Worm (Caenorhabditis elegans) whole organism, L4 larva: ENCODE results near the gene nhr-46.

Experiments used
- F10B5.3 ChIP-seq: sonication (generic microtip); optimal IDR thresholded peaks from 2 replicates; lab custom pipeline; 2016; ENCODE audit warnings: mild to moderate bottlenecking, missing genetic modification characterization, missing compliant biosample characterization
- F37D6.2 ChIP-seq: sonication (generic microtip); optimal IDR thresholded peaks from 2 replicates; lab custom pipeline; 2016; ENCODE audit warnings: mild to moderate bottlenecking, missing genetic modification characterization, missing compliant biosample characterization
- F44E2.7 ChIP-seq: fragments of 200-800 bp; sonication (Bioruptor generic); IDR thresholded peaks from 2 replicates; pipeline ENCODE4 v2.1.2; 2022; ENCODE audit warnings: missing genetic modification characterization, missing compliant biosample characterization
- Y5F2A.4 ChIP-seq: fragments of 200-800 bp; sonication (Bioruptor generic); optimal IDR thresholded peaks from 2 replicates; lab custom pipeline; 2018; ENCODE audit warnings: mild to moderate bottlenecking, missing genetic modification characterization, missing compliant biosample characterization
- ZK546.5 ChIP-seq, 2 experiments: sonication (generic microtip); optimal IDR thresholded peaks; 2 replicates each; lab custom pipeline; 2017; ENCODE audit warnings: missing biosample characterization in 2 of 2, missing genetic modification characterization in 2 of 2
- aly-2 ChIP-seq: sonication (generic microtip); optimal IDR thresholded peaks from 2 replicates; lab custom pipeline; 2018; ENCODE audit warnings: missing biosample characterization, missing genetic modification characterization
- ama-1 ChIP-seq: fragments of 150-350 bp; optimal IDR thresholded peaks from 2 replicates; lab custom pipeline; 2014; ENCODE audit warnings: inconsistent platforms, mixed read lengths
- ceh-28 ChIP-seq: fragments of 150-350 bp; optimal IDR thresholded peaks from 2 replicates; lab custom pipeline; 2014; ENCODE audit warnings: missing biosample characterization, missing genetic modification reagents, missing genetic modification characterization
- ceh-62 ChIP-seq: sonication (generic microtip); optimal IDR thresholded peaks from 2 replicates; lab custom pipeline; 2017; ENCODE audit warnings: missing biosample characterization, missing genetic modification characterization
- cey-2 ChIP-seq: sonication (generic microtip); optimal IDR thresholded peaks from 3 replicates; lab custom pipeline; 2017; ENCODE audit warnings: missing genetic modification characterization, mild to moderate bottlenecking, missing compliant biosample characterization, antibody characterized with exemption, borderline replicate concordance; ENCODE audit not compliant: insufficient read depth
- daf-16 ChIP-seq, 3 experiments: sonication (generic microtip); optimal IDR thresholded peaks; 2 replicates each; lab custom pipeline; 2016 to 2017; ENCODE audit warnings: missing genetic modification characterization in 3 of 3, missing genetic modification reagents in 3 of 3, mild to moderate bottlenecking in 2 of 3, missing compliant biosample characterization in 2 of 3, missing biosample characterization in 1 of 3, moderate library complexity in 1 of 3
- dmd-6 ChIP-seq: fragments of 200-800 bp; sonication (Bioruptor generic); IDR thresholded peaks from 2 replicates; pipeline ENCODE4 v1.3.6; 2022; ENCODE audit warnings: missing genetic modification reagents, missing genetic modification characterization, missing compliant biosample characterization
- dve-1 ChIP-seq: sonication (generic microtip); optimal IDR thresholded peaks from 2 replicates; lab custom pipeline; 2017; ENCODE audit warnings: antibody characterized with exemption, mild to moderate bottlenecking, missing genetic modification characterization, missing compliant biosample characterization; ENCODE audit not compliant: insufficient read depth
- egl-27 ChIP-seq: sonication (generic microtip); optimal IDR thresholded peaks from 3 replicates; lab custom pipeline; 2017; ENCODE audit warnings: missing biosample characterization, missing genetic modification reagents, missing genetic modification characterization
- fkh-10 ChIP-seq: fragments of 150-350 bp; optimal IDR thresholded peaks from 2 replicates; lab custom pipeline; 2014; ENCODE audit warnings: missing biosample characterization, missing genetic modification reagents, missing genetic modification characterization
- gei-8 ChIP-seq: fragments of 200-800 bp; sonication (Bioruptor generic); optimal IDR thresholded peaks from 2 replicates; lab custom pipeline; 2018; ENCODE audit warnings: mild to moderate bottlenecking, missing genetic modification characterization, missing compliant biosample characterization
- hif-1 ChIP-seq, 2 experiments: sonication (generic microtip); optimal IDR thresholded peaks; 2 replicates each; lab custom pipeline; 2016 to 2017; ENCODE audit warnings: missing compliant biosample characterization in 2 of 2, missing genetic modification characterization in 2 of 2, missing genetic modification reagents in 2 of 2, missing genotype in 2 of 2, mild to moderate bottlenecking in 1 of 2
- hlh-11 ChIP-seq: fragments of 200-800 bp; sonication (Bioruptor generic); optimal IDR thresholded peaks from 2 replicates; lab custom pipeline; 2018; ENCODE audit warnings: mild to moderate bottlenecking, missing genetic modification characterization, missing compliant biosample characterization
- hlh-30 ChIP-seq: sonication (generic microtip); optimal IDR thresholded peaks from 2 replicates; lab custom pipeline; 2017; ENCODE audit warnings: antibody characterized with exemption, mild to moderate bottlenecking, missing genetic modification characterization, missing compliant biosample characterization; ENCODE audit not compliant: insufficient read depth
- lim-7 ChIP-seq: fragments of 200-800 bp; sonication (Bioruptor generic); IDR thresholded peaks from 2 replicates; pipeline ENCODE4 v1.3.6; 2022; ENCODE audit warnings: missing genetic modification characterization, missing compliant biosample characterization
- lin-13 ChIP-seq: fragments of 150-350 bp; optimal IDR thresholded peaks from 2 replicates; lab custom pipeline; 2014; ENCODE audit warnings: missing biosample characterization, missing genetic modification reagents, missing genetic modification characterization
- lin-38 ChIP-seq: fragments of 200-800 bp; sonication (Bioruptor generic); IDR thresholded peaks from 2 replicates; pipeline ENCODE4 v1.3.6; 2022; ENCODE audit warnings: missing genetic modification reagents, missing genetic modification characterization, missing compliant biosample characterization
- lin-39 ChIP-seq: fragments of 150-350 bp; optimal IDR thresholded peaks from 2 replicates; lab custom pipeline; 2014; ENCODE audit warnings: missing biosample characterization, missing genetic modification reagents, missing genetic modification characterization
- lir-3 ChIP-seq: sonication (generic microtip); optimal IDR thresholded peaks from 2 replicates; lab custom pipeline; 2016; ENCODE audit warnings: mild to moderate bottlenecking, missing genetic modification characterization, missing compliant biosample characterization
- madf-5 ChIP-seq, 2 experiments: fragments of 200-800 bp; sonication (Bioruptor generic); IDR thresholded peaks; 2 replicates each; pipeline ENCODE4 v1.3.6; 2022; ENCODE audit warnings: missing compliant biosample characterization in 2 of 2, missing genetic modification characterization in 2 of 2
- madf-9 ChIP-seq: fragments of 200-800 bp; sonication (Bioruptor generic); conservative IDR thresholded peaks from 2 replicates; pipeline ENCODE4 v1.3.6; 2022; ENCODE audit warnings: missing genetic modification reagents, missing genetic modification characterization, missing compliant biosample characterization
- mxl-2 ChIP-seq: fragments of 200-800 bp; sonication (Bioruptor generic); conservative IDR thresholded peaks from 2 replicates; pipeline ENCODE4 v1.3.6; 2022; ENCODE audit warnings: missing genetic modification reagents, missing genetic modification characterization, missing compliant biosample characterization
- nhr-237 ChIP-seq: sonication (generic microtip); optimal IDR thresholded peaks from 2 replicates; lab custom pipeline; 2017; ENCODE audit warnings: missing biosample characterization, missing genetic modification characterization
- nhr-25 ChIP-seq: sonication (generic microtip); optimal IDR thresholded peaks from 2 replicates; lab custom pipeline; 2017; ENCODE audit warnings: missing genetic modification characterization, mild to moderate bottlenecking, missing compliant biosample characterization, antibody characterized with exemption, moderate library complexity, borderline replicate concordance; ENCODE audit not compliant: insufficient read depth
- nhr-28 ChIP-seq: fragments of 150-350 bp; optimal IDR thresholded peaks from 2 replicates; lab custom pipeline; 2014; ENCODE audit warnings: missing biosample characterization, missing genetic modification characterization
- nhr-42 ChIP-seq: fragments of 200-800 bp; sonication (Bioruptor generic); IDR thresholded peaks from 2 replicates; pipeline ENCODE4 v1.3.6; 2022; ENCODE audit warnings: missing genetic modification characterization, missing compliant biosample characterization
- nhr-48 ChIP-seq: sonication (generic microtip); optimal IDR thresholded peaks from 2 replicates; lab custom pipeline; 2016; ENCODE audit warnings: mild to moderate bottlenecking, missing genetic modification characterization, missing compliant biosample characterization
- nhr-6 ChIP-seq: fragments of 150-350 bp; optimal IDR thresholded peaks from 2 replicates; lab custom pipeline; 2014; ENCODE audit warnings: missing biosample characterization, missing genetic modification characterization
- nhr-77 ChIP-seq: fragments of 150-350 bp; optimal IDR thresholded peaks from 2 replicates; lab custom pipeline; 2014; ENCODE audit warnings: missing biosample characterization, missing genetic modification characterization
- pqm-1 ChIP-seq: sonication (generic microtip); optimal IDR thresholded peaks from 2 replicates; lab custom pipeline; 2017; ENCODE audit warnings: missing biosample characterization, missing genetic modification characterization
- set-16 ChIP-seq: fragments of 200-800 bp; sonication (Bioruptor generic); IDR thresholded peaks from 2 replicates; pipeline ENCODE4 v1.3.6; 2022; ENCODE audit warnings: missing genetic modification reagents, missing genetic modification characterization, missing compliant biosample characterization
- tra-1 ChIP-seq: fragments of 200-800 bp; sonication (Bioruptor generic); IDR thresholded peaks from 2 replicates; pipeline ENCODE4 v1.3.6; 2022; ENCODE audit warnings: missing genetic modification reagents, missing genetic modification characterization, missing compliant biosample characterization
- unc-39 ChIP-seq: sonication (generic microtip); optimal IDR thresholded peaks from 2 replicates; lab custom pipeline; 2017; ENCODE audit warnings: missing biosample characterization, missing genetic modification characterization
- unc-62 ChIP-seq, 3 experiments: fragments of 150-350 bp in 1 of 3; sonication (generic microtip); optimal IDR thresholded peaks in 2 of 3; peaks in 1 of 3; 1 replicate in 1 of 3; 2 replicates in 2 of 3; lab custom pipeline; 2014 to 2017; ENCODE audit warnings: missing biosample characterization in 3 of 3, missing genetic modification characterization in 3 of 3, missing genetic modification reagents in 3 of 3, missing genotype in 1 of 3
- vab-7 ChIP-seq: fragments of 200-800 bp; sonication (Bioruptor generic); IDR thresholded peaks from 2 replicates; pipeline ENCODE4 v1.3.6; 2022; ENCODE audit warnings: missing genetic modification reagents, missing genetic modification characterization, missing compliant biosample characterization
- zag-1 ChIP-seq: fragments of 150-350 bp; optimal IDR thresholded peaks from 2 replicates; lab custom pipeline; 2014; ENCODE audit warnings: missing biosample characterization, missing genetic modification characterization
- zfp-3 ChIP-seq: fragments of 200-800 bp; sonication (Bioruptor generic); conservative IDR thresholded peaks from 2 replicates; pipeline ENCODE4 v1.3.6; 2022; ENCODE audit warnings: missing genetic modification reagents, missing genetic modification characterization, missing compliant biosample characterization
- zip-11 ChIP-seq: fragments of 200-800 bp; sonication (Bioruptor generic); IDR thresholded peaks from 2 replicates; pipeline ENCODE4 v1.3.6; 2022; ENCODE audit warnings: missing genetic modification characterization, missing compliant biosample characterization

nhr-46 gene

ce11 chrIV:5749874-5750273 is 7.8 kb downstream of the nhr-46 start:
- TF ChIP-seq Y5F2A.4 (GFP tag; lab: Kevin White, UChicago) (no peak), hlh-11 (tag; lab: Kevin White, UChicago) (peak; percentile 33), ZK546.5 (tag; optimal IDR thresholded peaks at IDR 0.05; lab: Kevin White, UChicago) (no peak), vab-7 (GFP tag; lab: Robert Waterston, UW) (no peak), lir-3 (tag; lab: Kevin White, UChicago) (no peak), nhr-6 (tag; lab: Kevin White, UChicago) (peak; percentile 31), egl-27 (tag; lab: Kevin White, UChicago) (no peak), madf-9 (no peak), nhr-25 (tag; lab: Kevin White, UChicago) (peak; percentile 32), nhr-48 (peak; percentile 34), mxl-2 (no peak), nhr-28 (tag; lab: Kevin White, UChicago) (no peak), aly-2 (tag; lab: Kevin White, UChicago) (no peak), unc-62 (GFP tag; optimal IDR thresholded peaks at IDR 0.05 in 1 of 2; lab: Kevin White, UChicago) (peak in 1 of 2 experiments; percentile 82), unc-62 (tag; optimal IDR thresholded peaks at IDR 0.05; lab: Kevin White, UChicago) (no peak), nhr-42 (GFP tag; lab: Robert Waterston, UW) (no peak), daf-16 (GFP tag; optimal IDR thresholded peaks at IDR 0.05; lab: Kevin White, UChicago) (no peak), daf-16 (tag; optimal IDR thresholded peaks at IDR 0.05; lab: Kevin White, UChicago) (peak; percentile 40), nhr-237 (no peak), dmd-6 (GFP tag; lab: Robert Waterston, UW) (peak; percentile 52), hif-1 (tag; optimal IDR thresholded peaks at IDR 0.05; lab: Kevin White, UChicago) (peak in 1 of 2 experiments; percentile 39), dve-1 (tag; lab: Kevin White, UChicago) (peak; percentile 53), ama-1 (lab: Kevin White, UChicago) (no peak)

DNA sequence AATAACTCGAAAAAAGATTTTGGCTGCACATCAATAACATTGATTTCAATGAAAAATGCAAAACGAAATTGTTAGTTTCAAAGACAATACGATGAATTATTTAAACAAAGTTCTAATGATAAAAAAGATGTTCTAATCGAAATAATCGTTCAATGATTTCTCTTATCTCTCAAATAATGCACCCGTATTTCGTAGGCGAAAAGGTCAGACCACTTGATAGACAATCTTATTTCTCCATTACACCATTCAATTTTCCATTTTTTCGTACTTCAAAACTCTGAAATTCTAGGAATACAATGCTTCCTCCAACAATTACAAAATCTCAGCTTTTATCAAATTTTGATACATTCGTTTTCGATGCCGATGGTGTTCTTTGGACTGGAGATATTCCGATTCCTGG is 13.5 kb downstream of the nhr-46 start, which contains the start of gene C45E5.1:
Gene C45E5.1, plus strand, starts transcription at position 290 of the 400 bp plus-strand sequence.
- no peak for TF ChIP-seq daf-16 (GFP tag; optimal IDR thresholded peaks at IDR 0.05; lab: Kevin White, UChicago)
- TF ChIP-seq daf-16 (tag; optimal IDR thresholded peaks at IDR 0.05; lab: Kevin White, UChicago): peak; percentile 56
- TF ChIP-seq unc-39: no peak
- TF ChIP-seq tra-1 (GFP tag; lab: Robert Waterston, UW): no peak
- TF ChIP-seq nhr-28 (tag; lab: Kevin White, UChicago): peak; percentile 67
- TF ChIP-seq lin-39 (tag; lab: Kevin White, UChicago): no peak
- TF ChIP-seq cey-2 (tag; lab: Kevin White, UChicago): no peak
- no peak for TF ChIP-seq madf-9
- no peak for TF ChIP-seq set-16 (GFP tag; lab: Robert Waterston, UW)
- TF ChIP-seq gei-8: no peak
- TF ChIP-seq dve-1 (tag; lab: Kevin White, UChicago): peak; percentile 17
- TF ChIP-seq pqm-1: peak; percentile 2
- peak; percentile 40; the same call in 1 of the 2 replicates for TF ChIP-seq dmd-6 (GFP tag; lab: Robert Waterston, UW)
- TF ChIP-seq hlh-30: no peak
- no peak for TF ChIP-seq ceh-28
- peak; percentile 10 for TF ChIP-seq nhr-77 (tag; lab: Kevin White, UChicago)

ce11 chrIV:5741045-5741444 is 16.6 kb downstream of the nhr-46 start, which contains the start of gene chil-11:
Gene chil-11 (plus strand): TSS chrIV:5741345.
- TF ChIP-seq nhr-28 (tag; lab: Kevin White, UChicago): no peak

ce11 chrIV:5734720-5735119 is 22.9 kb downstream of the nhr-46 start, which contains the start of gene cpg-18:
Gene cpg-18 (plus strand): TSS chrIV:5735020.
- TF ChIP-seq zip-11 (GFP tag; lab: Robert Waterston, UW) (no peak), nhr-42 (GFP tag; lab: Robert Waterston, UW) (no peak), ceh-62 (no peak), lim-7 (GFP tag; lab: Robert Waterston, UW) (no peak), F10B5.3 (tag; lab: Kevin White, UChicago) (no peak), F44E2.7 (GFP tag; lab: Robert Waterston, UW) (no peak), lin-13 (GFP tag; lab: Kevin White, UChicago) (no peak), madf-5 (GFP tag; IDR thresholded peaks at IDR 0.05; lab: Robert Waterston, UW) (no peak), fkh-10 (no peak), lir-3 (tag; lab: Kevin White, UChicago) (no peak), Y5F2A.4 (GFP tag; lab: Kevin White, UChicago) (no peak), zag-1 (tag; lab: Kevin White, UChicago) (no peak), dmd-6 (GFP tag; lab: Robert Waterston, UW) (no peak), unc-62 (GFP tag; optimal IDR thresholded peaks at IDR 0.05 in 1 of 2; lab: Kevin White, UChicago) (no peak), unc-62 (tag; optimal IDR thresholded peaks at IDR 0.05; lab: Kevin White, UChicago) (no peak), lin-38 (no peak), F37D6.2 (no peak), madf-9 (no peak), zfp-3 (no peak)
